Fruit fly (Drosophila melanogaster) Kc167 (cell line): ENCODE measurements around the gene mAcon2.

Experiments used
- Myc ChIP-seq: fragments of >200 bp; optimal IDR thresholded peaks from 2 replicates; lab custom pipeline; 2017; ENCODE audit warnings: missing external identifiers
- Sin3A ChIP-seq: fragments of >200 bp; optimal IDR thresholded peaks from 2 replicates; lab custom pipeline; 2018; ENCODE audit warnings: missing external identifiers
- h ChIP-seq: fragments of >200 bp; optimal IDR thresholded peaks from 3 replicates; lab custom pipeline; 2018; ENCODE audit warnings: missing external identifiers
- insv ChIP-seq: fragments of >200 bp; optimal IDR thresholded peaks from 3 replicates; lab custom pipeline; 2018; ENCODE audit warnings: missing external identifiers
- psq ChIP-seq: fragments of >200 bp; optimal IDR thresholded peaks from 2 replicates; lab custom pipeline; 2017; ENCODE audit warnings: missing external identifiers
- ttk ChIP-seq: sonication (Bioruptor generic); optimal IDR thresholded peaks from 2 replicates; lab custom pipeline; 2017; ENCODE audit warnings: missing external identifiers

dm6 chr3R:11177579-11177978, 40.6 kb downstream of the mAcon2 start:
- no peak for TF ChIP-seq psq (lab: Kevin White, UChicago)
- TF ChIP-seq h (lab: Kevin White, UChicago) = no peak
- TF ChIP-seq Myc (lab: Kevin White, UChicago) = no peak
- TF ChIP-seq ttk (lab: Kevin White, UChicago) = no peak
- TF ChIP-seq Sin3A = no peak
- no peak for TF ChIP-seq insv (lab: Kevin White, UChicago)
